Worm (Caenorhabditis elegans) whole organism, L4/young adult: Measurements from ENCODE around the gene C50B6.7.

Source experiments
- W03F9.2 ChIP-seq: fragments of 150-350 bp; optimal IDR thresholded peaks from 2 replicates; lab custom pipeline; 2014; ENCODE audit warnings: missing biosample characterization, missing genetic modification characterization
- him-1 ChIP-seq: sonication (generic microtip); optimal IDR thresholded peaks from 2 replicates; lab custom pipeline; 2016; ENCODE audit warnings: missing genotype, missing genetic modification reagents, missing genetic modification characterization, missing compliant biosample characterization

ce11 chrV:13366488-13366887, 41.7 kb upstream of the C50B6.7 start:
- TF ChIP-seq him-1 (no peak), W03F9.2 (tag; lab: Kevin White, UChicago) (no peak)
